Worm (Caenorhabditis elegans): ENCODE data around the gene pmp-1.

ce11 chrII:6860043-6860442, 23.5 kb downstream of the pmp-1 start:
- TF ChIP-seq nhr-28 (tag; optimal IDR thresholded peaks at IDR 0.05) (no peak), pqm-1 (tag; optimal IDR thresholded peaks at IDR 0.05) (no peak), unc-39 (tag; optimal IDR thresholded peaks at IDR 0.05) (no peak), dpl-1 (GFP tag; optimal IDR thresholded peaks at IDR 0.05) (no peak), jun-1 (tag; optimal IDR thresholded peaks at IDR 0.05) (no peak), zag-1 (tag; optimal IDR thresholded peaks at IDR 0.05) (no peak), unc-130 (GFP tag; optimal IDR thresholded peaks at IDR 0.05) (no peak), pha-4 (GFP tag; IDR thresholded peaks at IDR 0.05) (no peak), pha-4 (tag; optimal IDR thresholded peaks at IDR 0.05) (no peak), ztf-7 (tag; optimal IDR thresholded peaks at IDR 0.05) (no peak)

Measured in whole organism, L4 larva.